Worm (Caenorhabditis elegans) whole organism, midembryonic: Measurements from ENCODE around the gene H25K10.4.

Experiments
- T22C8.4 ChIP-seq: fragments of 200-800 bp; sonication (Bioruptor generic); IDR thresholded peaks from 2 replicates; pipeline ENCODE4 v1.3.6; 2022; ENCODE audit warnings: missing genetic modification characterization, missing compliant biosample characterization
- cog-1 ChIP-seq: sonication (generic microtip); optimal IDR thresholded peaks from 2 replicates; lab custom pipeline; 2016; ENCODE audit warnings: missing genetic modification characterization, missing compliant biosample characterization
- flt-1 ChIP-seq: fragments of 200-800 bp; sonication (Bioruptor generic); IDR thresholded peaks from 2 replicates; pipeline ENCODE4 v1.3.6; 2022; ENCODE audit warnings: missing genetic modification characterization, missing compliant biosample characterization
- klf-2 ChIP-seq: fragments of 200-800 bp; sonication (Bioruptor generic); conservative IDR thresholded peaks from 2 replicates; pipeline ENCODE4 v1.3.6; 2022; ENCODE audit warnings: missing genetic modification reagents, missing genetic modification characterization, missing compliant biosample characterization
- med-1 ChIP-seq: sonication (generic microtip); optimal IDR thresholded peaks from 2 replicates; lab custom pipeline; 2017; ENCODE audit warnings: missing genetic modification characterization, mild to moderate bottlenecking, missing compliant biosample characterization, antibody characterized with exemption, missing genetic modification reagents; ENCODE audit not compliant: insufficient read depth
- ref-1 ChIP-seq: fragments of 200-800 bp; sonication (Bioruptor generic); conservative IDR thresholded peaks from 2 replicates; pipeline ENCODE4 v1.3.6; 2022; ENCODE audit warnings: missing genetic modification reagents, missing genetic modification characterization, missing compliant biosample characterization
- tab-1 ChIP-seq: fragments of 200-800 bp; sonication (Bioruptor generic); IDR thresholded peaks from 2 replicates; pipeline ENCODE4 v1.3.6; 2022; ENCODE audit warnings: missing genetic modification characterization, missing compliant biosample characterization
- ztf-23 ChIP-seq: fragments of 200-800 bp; sonication (Bioruptor generic); IDR thresholded peaks from 2 replicates; pipeline ENCODE4 v1.3.6; 2022; ENCODE audit warnings: missing genetic modification reagents, missing genetic modification characterization, missing compliant biosample characterization
- ztf-29 ChIP-seq: fragments of 200-800 bp; sonication (Bioruptor generic); IDR thresholded peaks from 2 replicates; pipeline ENCODE4 v1.3.6; 2022; ENCODE audit warnings: missing genetic modification reagents, missing genetic modification characterization, missing compliant biosample characterization

H25K10.4 gene

ce11 chrIV:16225747-16226146, at the start of gene H25K10.4:
H25K10.4 (plus strand) TSS chrIV:16226047.
- TF ChIP-seq med-1 (GFP tag; lab: Kevin White, UChicago) (no peak), cog-1 (tag; lab: Kevin White, UChicago) (no peak), flt-1 (GFP tag; lab: Robert Waterston, UW) (no peak), klf-2 (GFP tag; lab: Robert Waterston, UW) (no peak), ztf-23 (GFP tag; lab: Robert Waterston, UW) (no peak), ref-1 (GFP tag; lab: Robert Waterston, UW) (no peak), T22C8.4 (GFP tag; lab: Robert Waterston, UW) (no peak), ztf-29 (GFP tag; lab: Robert Waterston, UW) (no peak), tab-1 (GFP tag; lab: Robert Waterston, UW) (no peak)

- TF ChIP-seq ztf-29 (GFP tag; lab: Robert Waterston, UW): no peak
- TF ChIP-seq cog-1 (tag; lab: Kevin White, UChicago): no peak
- no peak for TF ChIP-seq ztf-23 (GFP tag; lab: Robert Waterston, UW)
- TF ChIP-seq med-1 (GFP tag; lab: Kevin White, UChicago): no peak
- no peak for TF ChIP-seq T22C8.4 (GFP tag; lab: Robert Waterston, UW)
- no peak for TF ChIP-seq ref-1 (GFP tag; lab: Robert Waterston, UW)
- TF ChIP-seq flt-1 (GFP tag; lab: Robert Waterston, UW): no peak
- no peak for TF ChIP-seq tab-1 (GFP tag; lab: Robert Waterston, UW)
- TF ChIP-seq klf-2 (GFP tag; lab: Robert Waterston, UW): no peak
Observed at ce11 chrIV:16176808-16177207, 49.0 kb upstream of the H25K10.4 start.

- TF ChIP-seq flt-1 (GFP tag; lab: Robert Waterston, UW) (no peak), cog-1 (tag; lab: Kevin White, UChicago) (no peak), ref-1 (GFP tag; lab: Robert Waterston, UW) (no peak), med-1 (GFP tag; lab: Kevin White, UChicago) (no peak), ztf-29 (GFP tag; lab: Robert Waterston, UW) (no peak), ztf-23 (GFP tag; lab: Robert Waterston, UW) (no peak), tab-1 (GFP tag; lab: Robert Waterston, UW) (no peak), T22C8.4 (GFP tag; lab: Robert Waterston, UW) (no peak), klf-2 (GFP tag; lab: Robert Waterston, UW) (no peak)
Observed at ce11 chrIV:16178433-16178832, 47.4 kb upstream of the H25K10.4 start.

- TF ChIP-seq klf-2 (GFP tag; lab: Robert Waterston, UW) (no peak), ztf-29 (GFP tag; lab: Robert Waterston, UW) (no peak), tab-1 (GFP tag; lab: Robert Waterston, UW) (no peak), med-1 (GFP tag; lab: Kevin White, UChicago) (no peak), cog-1 (tag; lab: Kevin White, UChicago) (no peak), flt-1 (GFP tag; lab: Robert Waterston, UW) (no peak), T22C8.4 (GFP tag; lab: Robert Waterston, UW) (no peak), ztf-23 (GFP tag; lab: Robert Waterston, UW) (no peak), ref-1 (GFP tag; lab: Robert Waterston, UW) (no peak)
Observed at ce11 chrIV:16180898-16181482, 44.9 kb upstream of the H25K10.4 start.

- TF ChIP-seq cog-1 (tag; lab: Kevin White, UChicago) (no peak), klf-2 (GFP tag; lab: Robert Waterston, UW) (no peak), tab-1 (GFP tag; lab: Robert Waterston, UW) (no peak), T22C8.4 (GFP tag; lab: Robert Waterston, UW) (no peak), flt-1 (GFP tag; lab: Robert Waterston, UW) (no peak), ztf-29 (GFP tag; lab: Robert Waterston, UW) (no peak), med-1 (GFP tag; lab: Kevin White, UChicago) (no peak), ref-1 (GFP tag; lab: Robert Waterston, UW) (no peak), ztf-23 (GFP tag; lab: Robert Waterston, UW) (no peak)
Observed at ce11 chrIV:16184521-16184920, 41.3 kb upstream of the H25K10.4 start, which contains the start of gene Y105C5B.1413. Y105C5B.1413 (minus strand) TSS chrIV:16184621.

- TF ChIP-seq T22C8.4 (GFP tag; lab: Robert Waterston, UW) (no peak), ztf-29 (GFP tag; lab: Robert Waterston, UW) (no peak), ztf-23 (GFP tag; lab: Robert Waterston, UW) (no peak), flt-1 (GFP tag; lab: Robert Waterston, UW) (no peak), klf-2 (GFP tag; lab: Robert Waterston, UW) (no peak), med-1 (GFP tag; lab: Kevin White, UChicago) (no peak)
Observed at ce11 chrIV:16186008-16186407, 39.8 kb upstream of the H25K10.4 start.

ce11 chrIV:16191597-16191996, 34.2 kb upstream of the H25K10.4 start:
- no peak for TF ChIP-seq T22C8.4 (GFP tag; lab: Robert Waterston, UW)
- no peak for TF ChIP-seq ztf-23 (GFP tag; lab: Robert Waterston, UW)
- TF ChIP-seq klf-2 (GFP tag; lab: Robert Waterston, UW): no peak
- no peak for TF ChIP-seq flt-1 (GFP tag; lab: Robert Waterston, UW)
- TF ChIP-seq med-1 (GFP tag; lab: Kevin White, UChicago): no peak
- no peak for TF ChIP-seq ref-1 (GFP tag; lab: Robert Waterston, UW)
- no peak for TF ChIP-seq tab-1 (GFP tag; lab: Robert Waterston, UW)
- TF ChIP-seq ztf-29 (GFP tag; lab: Robert Waterston, UW): no peak
- no peak for TF ChIP-seq cog-1 (tag; lab: Kevin White, UChicago)

ce11 chrIV:16192754-16193153, 33.1 kb upstream of the H25K10.4 start:
- no peak for TF ChIP-seq tab-1 (GFP tag; lab: Robert Waterston, UW)

ce11 chrIV:16196717-16197116, 29.1 kb upstream of the H25K10.4 start, which contains the start of gene Y7A9A.1:
Y7A9A.1 (plus strand) TSS chrIV:16197017.
- TF ChIP-seq ref-1 (GFP tag; lab: Robert Waterston, UW) (no peak), tab-1 (GFP tag; lab: Robert Waterston, UW) (no peak), ztf-23 (GFP tag; lab: Robert Waterston, UW) (no peak), T22C8.4 (GFP tag; lab: Robert Waterston, UW) (no peak), klf-2 (GFP tag; lab: Robert Waterston, UW) (no peak), med-1 (GFP tag; lab: Kevin White, UChicago) (no peak), ztf-29 (GFP tag; lab: Robert Waterston, UW) (no peak), flt-1 (GFP tag; lab: Robert Waterston, UW) (no peak), cog-1 (tag; lab: Kevin White, UChicago) (no peak)
